Worm (Caenorhabditis elegans) whole organism, mixed stage, embryonic: Measurements from ENCODE around the gene F46C5.6.

ENCODE experiments used
- M03D4.4 ChIP-seq: sonication (generic microtip); optimal IDR thresholded peaks from 2 replicates; lab custom pipeline; 2017; ENCODE audit warnings: mild to moderate bottlenecking, missing genetic modification characterization, missing compliant biosample characterization
- bed-3 ChIP-seq: fragments of 200-800 bp; sonication (Bioruptor generic); optimal IDR thresholded peaks from 3 replicates; lab custom pipeline; 2018; ENCODE audit warnings: mild to moderate bottlenecking, missing genetic modification characterization, moderate library complexity, missing compliant biosample characterization
- blmp-1 ChIP-seq: fragments of 150-350 bp; optimal IDR thresholded peaks from 2 replicates; lab custom pipeline; 2014; ENCODE audit warnings: missing biosample characterization, missing genetic modification characterization
- ceh-39 ChIP-seq: fragments of 150-350 bp; optimal IDR thresholded peaks from 2 replicates; lab custom pipeline; 2014; ENCODE audit warnings: missing biosample characterization, missing genetic modification characterization
- ceh-83 ChIP-seq: fragments of 200-800 bp; sonication (Bioruptor generic); optimal IDR thresholded peaks from 2 replicates; lab custom pipeline; 2018; ENCODE audit warnings: mild to moderate bottlenecking, missing genetic modification characterization, missing compliant biosample characterization
- ces-1 ChIP-seq: fragments of 150-350 bp; optimal IDR thresholded peaks from 2 replicates; lab custom pipeline; 2014; ENCODE audit warnings: missing biosample characterization, missing genetic modification reagents, missing genetic modification characterization
- cnd-1 ChIP-seq: fragments of 200-800 bp; sonication (Bioruptor generic); optimal IDR thresholded peaks from 2 replicates; lab custom pipeline; 2018; ENCODE audit warnings: mild to moderate bottlenecking, missing genetic modification characterization, missing compliant biosample characterization
- drap-1 ChIP-seq: fragments of 200-800 bp; sonication (Bioruptor generic); optimal IDR thresholded peaks from 3 replicates; lab custom pipeline; 2018; ENCODE audit warnings: mild to moderate bottlenecking, missing genetic modification characterization, missing compliant biosample characterization
- elt-1 ChIP-seq: sonication (generic microtip); optimal IDR thresholded peaks from 2 replicates; lab custom pipeline; 2017; ENCODE audit warnings: missing genetic modification characterization, mild to moderate bottlenecking, missing compliant biosample characterization, antibody characterized with exemption, moderate library complexity, borderline replicate concordance; ENCODE audit not compliant: insufficient read depth
- elt-3 ChIP-seq: fragments of 150-350 bp; optimal IDR thresholded peaks from 2 replicates; lab custom pipeline; 2014; ENCODE audit warnings: missing biosample characterization, missing genetic modification characterization
- flh-1 ChIP-seq: fragments of 200-800 bp; sonication (Bioruptor generic); optimal IDR thresholded peaks from 2 replicates; lab custom pipeline; 2018; ENCODE audit warnings: mild to moderate bottlenecking, missing genetic modification characterization, moderate library complexity, missing compliant biosample characterization
- ham-2 ChIP-seq: fragments of 200-800 bp; sonication (Bioruptor generic); optimal IDR thresholded peaks from 2 replicates; lab custom pipeline; 2018; ENCODE audit warnings: mild to moderate bottlenecking, missing genetic modification characterization, missing compliant biosample characterization
- hlh-1 ChIP-seq: fragments of 150-350 bp; optimal IDR thresholded peaks from 2 replicates; lab custom pipeline; 2014; ENCODE audit warnings: missing biosample characterization, missing genetic modification reagents, missing genetic modification characterization
- lin-13 ChIP-seq: fragments of 150-350 bp; optimal IDR thresholded peaks from 2 replicates; lab custom pipeline; 2014; ENCODE audit warnings: missing biosample characterization, missing genetic modification characterization
- lin-32 ChIP-seq: fragments of 200-800 bp; sonication (Bioruptor generic); optimal IDR thresholded peaks from 2 replicates; lab custom pipeline; 2018; ENCODE audit warnings: mild to moderate bottlenecking, missing genetic modification characterization, missing compliant biosample characterization
- lsy-2 ChIP-seq: fragments of 150-350 bp; optimal IDR thresholded peaks from 2 replicates; lab custom pipeline; 2014; ENCODE audit warnings: missing biosample characterization, missing genetic modification characterization
- mab-5 ChIP-seq: fragments of 150-350 bp; optimal IDR thresholded peaks from 2 replicates; lab custom pipeline; 2014; ENCODE audit warnings: missing biosample characterization, missing genetic modification characterization
- mep-1 ChIP-seq: fragments of 150-350 bp; optimal IDR thresholded peaks from 2 replicates; lab custom pipeline; 2017; ENCODE audit warnings: missing biosample characterization, missing genetic modification reagents, missing genetic modification characterization, inconsistent platforms
- mls-2 ChIP-seq: sonication (generic microtip); optimal IDR thresholded peaks from 2 replicates; lab custom pipeline; 2016; ENCODE audit warnings: mild to moderate bottlenecking, missing genetic modification characterization, moderate library complexity, missing compliant biosample characterization
- nhr-2 ChIP-seq: fragments of 150-350 bp; optimal IDR thresholded peaks from 2 replicates; lab custom pipeline; 2014; ENCODE audit warnings: missing biosample characterization, missing genetic modification characterization
- nhr-237 ChIP-seq: fragments of 150-350 bp; optimal IDR thresholded peaks from 2 replicates; lab custom pipeline; 2014; ENCODE audit warnings: missing biosample characterization, missing genetic modification characterization
- nhr-28 ChIP-seq: fragments of 150-350 bp; optimal IDR thresholded peaks from 2 replicates; lab custom pipeline; 2014; ENCODE audit warnings: missing biosample characterization, missing genetic modification characterization
- sptf-1 ChIP-seq: sonication (generic microtip); optimal IDR thresholded peaks from 2 replicates; lab custom pipeline; 2017; ENCODE audit warnings: mild to moderate bottlenecking, missing genetic modification characterization, moderate library complexity, missing compliant biosample characterization
- tbx-8 ChIP-seq: fragments of 200-800 bp; sonication (Bioruptor generic); optimal IDR thresholded peaks from 2 replicates; lab custom pipeline; 2018; ENCODE audit warnings: mild to moderate bottlenecking, missing genetic modification characterization, moderate library complexity, missing compliant biosample characterization
- unc-120 ChIP-seq: sonication (generic microtip); optimal IDR thresholded peaks from 2 replicates; lab custom pipeline; 2017; ENCODE audit warnings: missing genetic modification characterization, missing compliant biosample characterization; ENCODE audit not compliant: poor library complexity, severe bottlenecking
- unc-62 ChIP-seq: fragments of 150-350 bp; optimal IDR thresholded peaks from 2 replicates; lab custom pipeline; 2014; ENCODE audit warnings: missing biosample characterization, missing genetic modification reagents, missing genetic modification characterization
- zip-8 ChIP-seq: fragments of 150-350 bp; optimal IDR thresholded peaks from 2 replicates; lab custom pipeline; 2014; ENCODE audit warnings: missing biosample characterization, missing genetic modification characterization
- ztf-11 ChIP-seq: fragments of 150-350 bp; optimal IDR thresholded peaks from 2 replicates; lab custom pipeline; 2014; ENCODE audit warnings: missing biosample characterization, missing genetic modification characterization

F46C5.6 gene

ce11 chrII:8845298-8845697, 983 bp upstream of the F46C5.6 start, which contains the start of gene agxt-1:
Gene agxt-1, plus strand, starts transcription at chrII:8845598.
- TF ChIP-seq nhr-28 (tag; lab: Kevin White, UChicago) (no peak), ceh-39 (tag; lab: Kevin White, UChicago) (no peak), mep-1 (tag; lab: Kevin White, UChicago) (no peak), unc-62 (no peak), elt-3 (tag; lab: Kevin White, UChicago) (no peak), blmp-1 (tag; lab: Kevin White, UChicago) (no peak), tbx-8 (no peak), lin-13 (no peak)

DNA sequence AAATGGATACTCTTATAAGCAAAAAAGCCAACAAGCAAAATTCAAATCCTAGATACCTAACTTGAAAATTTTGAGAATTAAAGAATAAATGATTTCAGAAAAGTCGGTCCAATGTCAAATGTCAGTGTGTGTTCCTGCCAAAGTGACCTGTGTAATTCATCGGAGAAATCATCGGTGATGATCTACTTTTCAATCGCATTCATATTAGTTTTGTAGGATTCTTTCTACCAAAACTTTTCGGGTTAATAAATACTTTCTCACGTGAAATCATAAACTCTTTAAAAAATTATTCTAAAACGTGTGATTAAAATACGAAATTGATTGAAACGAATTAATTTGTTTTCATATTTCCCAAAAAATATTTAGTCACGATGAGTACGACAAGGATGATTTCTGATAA, 5.3 kb downstream of the F46C5.6 start, which contains the start of gene F46C5.7:
Gene F46C5.7, plus strand, starts transcription at position 301 of the 400 bp plus-strand sequence.
- TF ChIP-seq ceh-83 (GFP tag; lab: Kevin White, UChicago), result no peak

ce11 chrII:8835857-8836256, 8.5 kb downstream of the F46C5.6 start, which contains the start of gene F46C5.4:
Gene F46C5.4, plus strand, starts transcription at chrII:8836078.
- peak; percentile 71 for TF ChIP-seq ces-1 (GFP tag; lab: Kevin White, UChicago)
- TF ChIP-seq zip-8 (tag; lab: Kevin White, UChicago), result no peak
- TF ChIP-seq, all 35 proteins: peak for 1

- TF ChIP-seq bed-3 (GFP tag; lab: Kevin White, UChicago) (no peak), unc-62 (no peak), drap-1 (GFP tag; lab: Kevin White, UChicago) (no peak), lin-32 (GFP tag; lab: Kevin White, UChicago) (no peak), M03D4.4 (no peak), ztf-11 (no peak), flh-1 (GFP tag; lab: Kevin White, UChicago) (no peak), sptf-1 (tag; lab: Kevin White, UChicago) (no peak), zip-8 (tag; lab: Kevin White, UChicago) (no peak), tbx-8 (no peak), blmp-1 (tag; lab: Kevin White, UChicago) (no peak), nhr-237 (tag; lab: Kevin White, UChicago) (no peak), mls-2 (no peak), nhr-28 (tag; lab: Kevin White, UChicago) (no peak), nhr-2 (tag; lab: Kevin White, UChicago) (no peak), elt-3 (tag; lab: Kevin White, UChicago) (no peak)
Observed at ce11 chrII:8832941-8833340, 11.4 kb downstream of the F46C5.6 start.

DNA sequence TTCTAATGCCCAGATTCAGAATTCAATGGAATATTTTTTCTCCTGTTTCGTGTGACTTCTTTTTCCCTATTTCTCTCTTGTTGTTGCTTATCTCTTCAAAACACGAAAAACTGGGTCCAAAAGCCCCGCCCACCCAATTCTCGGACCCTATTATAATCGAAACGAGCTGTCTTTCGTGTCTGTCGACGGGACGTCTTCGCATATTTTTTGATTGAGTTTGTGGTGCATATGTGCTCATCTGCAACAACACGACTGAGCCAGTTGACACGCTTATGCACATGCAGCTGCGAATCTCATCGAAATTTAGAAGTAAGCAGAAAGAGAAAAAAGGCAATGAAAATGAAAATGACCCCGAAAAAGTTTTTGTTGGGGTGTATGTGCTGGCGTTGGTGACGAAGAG, 13.4 kb downstream of the F46C5.6 start:
- TF ChIP-seq cnd-1 (tag; lab: Kevin White, UChicago) (no peak), nhr-237 (tag; lab: Kevin White, UChicago) (no peak), elt-3 (tag; lab: Kevin White, UChicago) (no peak), blmp-1 (tag; lab: Kevin White, UChicago) (no peak), ces-1 (GFP tag; lab: Kevin White, UChicago) (peak; percentile 65), lin-13 (no peak)

ce11 chrII:8829189-8829588, 15.1 kb downstream of the F46C5.6 start, which contains the start of gene F46C5.2:
Gene F46C5.2, minus strand, starts transcription at chrII:8829289.
- no peak for TF ChIP-seq elt-3 (tag; lab: Kevin White, UChicago)
- no peak for TF ChIP-seq mep-1 (tag; lab: Kevin White, UChicago)
- no peak for TF ChIP-seq drap-1 (GFP tag; lab: Kevin White, UChicago)
- no peak for TF ChIP-seq mab-5 (tag; lab: Kevin White, UChicago)
- TF ChIP-seq nhr-2 (tag; lab: Kevin White, UChicago), result no peak
- TF ChIP-seq hlh-1 (tag; lab: Kevin White, UChicago), result no peak
- no peak for TF ChIP-seq mls-2
- TF ChIP-seq ceh-83 (GFP tag; lab: Kevin White, UChicago), result no peak
- TF ChIP-seq flh-1 (GFP tag; lab: Kevin White, UChicago), result no peak
- no peak for TF ChIP-seq cnd-1 (tag; lab: Kevin White, UChicago)
- TF ChIP-seq unc-120 (tag; lab: Kevin White, UChicago), result no peak
- TF ChIP-seq lin-32 (GFP tag; lab: Kevin White, UChicago), result no peak
- TF ChIP-seq bed-3 (GFP tag; lab: Kevin White, UChicago), result no peak
- no peak for TF ChIP-seq ham-2 (GFP tag; lab: Kevin White, UChicago)
- TF ChIP-seq lsy-2 (tag; lab: Kevin White, UChicago), result no peak
- no peak for TF ChIP-seq elt-1 (tag; lab: Kevin White, UChicago)
- TF ChIP-seq nhr-28 (tag; lab: Kevin White, UChicago), result no peak
